Worm (Caenorhabditis elegans): Measurements from ENCODE around the gene F21C10.6.
A peak's percentile ranks its signal among the peaks of the same experiment; 100 is the strongest.

F21C10.6 gene

ce11 chrV:9146849-9147557 is 22.7 kb downstream of the F21C10.6 start, which contains the start of gene spl-2:
Gene spl-2 (minus strand): TSS chrV:9146899.
- peak; percentile 33; the same call in 1 of the 2 replicates for TF ChIP-seq hmg-1.2 (GFP tag; IDR thresholded peaks at IDR 0.05)
- no peak for TF ChIP-seq K11D2.4 (GFP tag; IDR thresholded peaks at IDR 0.05)

- no peak for TF ChIP-seq hrde-1 (tag; optimal IDR thresholded peaks at IDR 0.05; ENCODE audit: borderline replicate concordance)
- TF ChIP-seq unc-62 (GFP tag; optimal IDR thresholded peaks at IDR 0.05), result no peak
- TF ChIP-seq Y67H2A.10 (GFP tag; conservative IDR thresholded peaks at IDR 0.05), result no peak
- no peak for TF ChIP-seq let-607 (tag; optimal IDR thresholded peaks at IDR 0.05)
- no peak for TF ChIP-seq F22D6.2 (tag; optimal IDR thresholded peaks at IDR 0.05)
- no peak for TF ChIP-seq K12H6.12 (tag; optimal IDR thresholded peaks at IDR 0.05)
- TF ChIP-seq ztf-22 (GFP tag; optimal IDR thresholded peaks at IDR 0.05), result no peak
These were observed 23.9 kb downstream of the F21C10.6 start for ce11 chrV:9148151-9148550.

ce11 chrV:9152339-9152738 is 28.1 kb downstream of the F21C10.6 start:
- TF ChIP-seq lin-54 (GFP tag; optimal IDR thresholded peaks at IDR 0.05) (no peak), nfya-2 (GFP tag; IDR thresholded peaks at IDR 0.05) (no peak), tbp1 (GFP tag; optimal IDR thresholded peaks at IDR 0.05) (no peak), ztf-3 (GFP tag; optimal IDR thresholded peaks at IDR 0.05) (no peak), hmg-1.2 (GFP tag; IDR thresholded peaks at IDR 0.05) (no peak), C17E4.6 (GFP tag; IDR thresholded peaks at IDR 0.05) (no peak)

ce11 chrV:9154772-9155171 is 30.5 kb downstream of the F21C10.6 start, which contains the start of gene B0222.5:
Gene B0222.5 (minus strand): TSS chrV:9154872.
- TF ChIP-seq ztf-6 (GFP tag; IDR thresholded peaks at IDR 0.05) (no peak), unc-62 (GFP tag; optimal IDR thresholded peaks at IDR 0.05) (no peak), tlf-1 (GFP tag; optimal IDR thresholded peaks at IDR 0.05) (no peak), zfh-2 (GFP tag; conservative IDR thresholded peaks at IDR 0.05) (no peak), ets-4 (GFP tag; optimal IDR thresholded peaks at IDR 0.05) (no peak), gei-17 (GFP tag; optimal IDR thresholded peaks at IDR 0.05) (no peak), unc-130 (GFP tag; optimal IDR thresholded peaks at IDR 0.05) (no peak), tbx-9 (tag; optimal IDR thresholded peaks at IDR 0.05; ENCODE audit: borderline replicate concordance) (no peak), Y67H2A.10 (GFP tag; conservative IDR thresholded peaks at IDR 0.05) (no peak)

ce11 chrV:9155616-9156015 is 31.3 kb downstream of the F21C10.6 start:
- TF ChIP-seq egrh-3 (GFP tag; IDR thresholded peaks at IDR 0.05) (no peak), ztf-26 (tag; optimal IDR thresholded peaks at IDR 0.05) (peak; percentile 5), dox-1 (GFP tag; IDR thresholded peaks at IDR 0.05) (no peak), ceh-91 (GFP tag; IDR thresholded peaks at IDR 0.05) (no peak), Y53G8AR.9 (GFP tag; conservative IDR thresholded peaks at IDR 0.05) (no peak), Y53F4B.3 (GFP tag; IDR thresholded peaks at IDR 0.05) (no peak), lin-54 (GFP tag; optimal IDR thresholded peaks at IDR 0.05) (no peak), let-607 (tag; optimal IDR thresholded peaks at IDR 0.05) (no peak), lsl-1 (GFP tag; optimal IDR thresholded peaks at IDR 0.05) (no peak)

- TF ChIP-seq die-1 (tag; optimal IDR thresholded peaks at IDR 0.05) (no peak), lir-1 (GFP tag; conservative IDR thresholded peaks at IDR 0.05) (no peak), lin-54 (GFP tag; optimal IDR thresholded peaks at IDR 0.05) (no peak), xnd-1 (tag; optimal IDR thresholded peaks at IDR 0.05) (no peak), lsy-27 (tag; optimal IDR thresholded peaks at IDR 0.05; ENCODE audit: borderline replicate concordance, insufficient read depth) (no peak), madf-10 (tag; optimal IDR thresholded peaks at IDR 0.05) (no peak), ztf-28 (GFP tag; IDR thresholded peaks at IDR 0.05) (no peak), C06A6.2 (GFP tag; conservative IDR thresholded peaks at IDR 0.05) (no peak), ama-1 (optimal IDR thresholded peaks at IDR 0.05) (no peak), ama-1 (GFP tag; optimal IDR thresholded peaks at IDR 0.05) (no peak), mcd-1 (GFP tag; IDR thresholded peaks at IDR 0.05) (no peak), sptf-2 (GFP tag; optimal IDR thresholded peaks at IDR 0.05) (no peak), repo-1 (tag; optimal IDR thresholded peaks at IDR 0.05) (no peak)
These were observed 32.4 kb downstream of the F21C10.6 start, which contains the start of gene B0222.15 for ce11 chrV:9156679-9157078. Gene B0222.15 (minus strand): TSS chrV:9156779.
